Fruit fly (Drosophila melanogaster) S2 (cell line): ENCODE measurements around the gene cana.

Source experiments
- CG8478 ChIP-seq: fragments of >200 bp; optimal IDR thresholded peaks from 2 replicates; lab custom pipeline; 2018
- CTCF ChIP-seq, 2 experiments: fragments of >200 bp; optimal IDR thresholded peaks; 2 replicates each; lab custom pipeline; 2018

dm6 chr2L:11281930-11282329 is 12.3 kb downstream of the cana start, which contains the start of gene mre11:
- TF ChIP-seq CTCF (optimal IDR thresholded peaks at IDR 0.05; lab: Kevin White, UChicago) (no peak), CG8478 (lab: Kevin White, UChicago) (no peak)
